Worm (Caenorhabditis elegans): Measurements from ENCODE around the gene pqn-78.
"Not testable (repeated sequence)": the region's sequence is repeated elsewhere in the genome, so short reads cannot be mapped to it uniquely, and the experiment has no call there.

pqn-78 gene

ce11 chrIV:15604194-15604593, 9.4 kb upstream of the pqn-78 start:
- TF ChIP-seq nhr-19 (GFP tag; conservative IDR thresholded peaks at IDR 0.05) (no peak), lin-35 (GFP tag; optimal IDR thresholded peaks at IDR 0.05) (no peak), nhr-90 (tag; optimal IDR thresholded peaks at IDR 0.05; ENCODE audit: poor library complexity) (no peak), mep-1 (tag; optimal IDR thresholded peaks at IDR 0.05) (no peak), unc-86 (tag; optimal IDR thresholded peaks at IDR 0.05) (no peak), lin-15B (tag; optimal IDR thresholded peaks at IDR 0.05) (no peak), ceh-88 (GFP tag; IDR thresholded peaks at IDR 0.05) (no peak), elt-2 (tag; optimal IDR thresholded peaks at IDR 0.05) (no peak), aha-1 (tag; optimal IDR thresholded peaks at IDR 0.05) (no peak), mab-9 (GFP tag; IDR thresholded peaks at IDR 0.05) (no peak), snu-23 (GFP tag; optimal IDR thresholded peaks at IDR 0.05) (no peak)

- no peak for TF ChIP-seq F16B12.6 (tag; optimal IDR thresholded peaks at IDR 0.05)
- TF ChIP-seq elt-2 (tag; optimal IDR thresholded peaks at IDR 0.05), result peak; percentile 2
Observed at ce11 chrIV:15593078-15593477, 1.8 kb downstream of the pqn-78 start.

DNA sequence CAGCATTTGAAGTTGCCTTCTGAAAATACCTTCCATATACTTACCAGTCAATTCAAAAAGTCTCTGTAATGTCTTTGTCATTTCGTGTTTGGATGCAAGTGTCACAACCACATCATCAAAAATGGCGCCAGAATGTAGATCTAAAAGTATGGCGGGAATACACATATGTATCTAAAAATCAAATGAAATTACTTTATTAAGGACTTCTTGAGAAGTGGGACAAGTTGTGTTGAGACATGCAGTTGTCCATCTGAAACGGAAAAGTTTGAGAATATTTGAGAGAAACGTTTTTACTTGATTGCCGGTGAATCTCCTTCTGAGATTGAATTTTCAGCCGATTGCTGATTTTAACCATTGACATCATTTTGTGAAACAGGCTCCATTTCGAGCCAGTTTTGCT, 2.9 kb downstream of the pqn-78 start:
- TF ChIP-seq skn-1 (tag; optimal IDR thresholded peaks at IDR 0.05), result no peak
- no peak for TF ChIP-seq lin-39 (tag; optimal IDR thresholded peaks at IDR 0.05)
- TF ChIP-seq rnt-1 (tag; optimal IDR thresholded peaks at IDR 0.05), result no peak
- TF ChIP-seq sptf-1 (tag; optimal IDR thresholded peaks at IDR 0.05), result no peak
- TF ChIP-seq fkh-10 (GFP tag; optimal IDR thresholded peaks at IDR 0.05), result no peak
- TF ChIP-seq lsy-2 (tag; optimal IDR thresholded peaks at IDR 0.05), result no peak
- no peak for TF ChIP-seq irx-1 (tag; optimal IDR thresholded peaks at IDR 0.05)
- no peak for TF ChIP-seq ztf-11 (tag; optimal IDR thresholded peaks at IDR 0.05)

ce11 chrIV:15590397-15590796, 4.4 kb downstream of the pqn-78 start, which contains the start of gene abu-5:
abu-5 (plus strand) TSS chrIV:15590697.
- TF ChIP-seq nhr-12 (tag; optimal IDR thresholded peaks at IDR 0.05); nhr-19 (GFP tag; conservative IDR thresholded peaks at IDR 0.05); pax-3 (tag; optimal IDR thresholded peaks at IDR 0.05): not testable (repeated sequence)

DNA sequence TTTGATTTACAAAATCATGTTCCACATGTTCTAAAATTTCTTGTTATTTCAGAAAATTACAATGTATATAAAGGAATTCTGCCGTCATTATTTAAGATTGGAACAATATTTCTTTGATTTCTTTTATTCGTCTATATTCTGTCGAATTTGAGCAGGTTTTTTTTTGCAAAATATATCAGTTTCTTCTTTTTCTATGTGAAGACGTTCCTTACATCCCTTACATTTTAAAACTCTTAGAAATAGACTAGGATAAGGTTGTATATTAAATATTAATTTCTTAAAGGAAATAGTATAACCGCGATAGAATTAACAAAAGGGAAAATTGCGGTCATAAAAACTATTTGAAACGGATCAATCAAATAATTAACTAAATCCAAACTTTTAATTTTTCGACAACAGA, 6.0 kb downstream of the pqn-78 start:
- TF ChIP-seq vab-15 (tag; optimal IDR thresholded peaks at IDR 0.05) (no peak), dsc-1 (tag; optimal IDR thresholded peaks at IDR 0.05) (no peak), lir-3 (tag; optimal IDR thresholded peaks at IDR 0.05; ENCODE audit: poor library complexity) (no peak), pax-3 (tag; optimal IDR thresholded peaks at IDR 0.05) (no peak), nhr-85 (tag) (no peak), hlh-17 (GFP tag; optimal IDR thresholded peaks at IDR 0.05; ENCODE audit: borderline replicate concordance) (no peak), skn-1 (tag; optimal IDR thresholded peaks at IDR 0.05) (no peak), egl-13 (tag; optimal IDR thresholded peaks at IDR 0.05) (no peak), nhr-47 (tag; optimal IDR thresholded peaks at IDR 0.05) (no peak), Y116A8C.19 (tag; optimal IDR thresholded peaks at IDR 0.05; ENCODE audit: borderline replicate concordance) (no peak), nhr-20 (tag; optimal IDR thresholded peaks at IDR 0.05) (no peak), snpc-4 (tag; optimal IDR thresholded peaks at IDR 0.05) (no peak), nhr-90 (tag; optimal IDR thresholded peaks at IDR 0.05; ENCODE audit: poor library complexity) (no peak), aly-2 (tag; optimal IDR thresholded peaks at IDR 0.05) (no peak)

DNA sequence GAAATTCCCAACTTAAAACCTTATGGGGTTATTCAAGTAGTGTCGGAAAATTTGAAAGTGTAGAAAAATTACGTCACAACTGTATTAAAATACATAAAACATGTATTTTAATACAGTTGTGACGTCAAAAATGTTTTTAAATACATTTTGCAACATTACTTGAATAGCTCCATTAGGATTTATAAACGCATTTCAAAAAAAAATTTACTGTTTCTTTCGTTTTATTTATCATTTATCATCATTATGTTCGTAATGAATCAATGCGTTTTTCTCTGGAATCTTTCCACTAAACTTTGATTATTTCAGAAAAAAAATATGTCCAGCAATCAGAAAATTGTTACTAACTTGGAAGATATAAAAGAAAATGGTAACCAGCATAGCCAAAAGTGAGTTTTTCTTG, 11.2 kb downstream of the pqn-78 start, which contains the start of gene Y105C5A.508:
Gene Y105C5A.508 (plus strand): TSS at position 301 of the 400 bp plus-strand sequence.
- TF ChIP-seq sptf-1 (tag; optimal IDR thresholded peaks at IDR 0.05), result no peak
- TF ChIP-seq sup-37 (GFP tag; optimal IDR thresholded peaks at IDR 0.05), result no peak
- TF ChIP-seq fkh-10 (GFP tag; optimal IDR thresholded peaks at IDR 0.05), result no peak
- no peak for TF ChIP-seq dpl-1 (GFP tag; optimal IDR thresholded peaks at IDR 0.05)
- TF ChIP-seq zag-1 (tag; optimal IDR thresholded peaks at IDR 0.05), result no peak
- no peak for TF ChIP-seq alr-1 (tag; optimal IDR thresholded peaks at IDR 0.05; ENCODE audit: borderline replicate concordance)
- no peak for TF ChIP-seq ceh-90 (tag; optimal IDR thresholded peaks at IDR 0.05)
- TF ChIP-seq mab-9 (GFP tag; IDR thresholded peaks at IDR 0.05), result no peak
- TF ChIP-seq nhr-84 (tag; optimal IDR thresholded peaks at IDR 0.05), result no peak
- TF ChIP-seq lsy-2 (tag; optimal IDR thresholded peaks at IDR 0.05), result no peak
- TF ChIP-seq lin-14 (GFP tag; optimal IDR thresholded peaks at IDR 0.05), result no peak
- TF ChIP-seq F16B12.6 (tag; optimal IDR thresholded peaks at IDR 0.05), result no peak
- no peak for TF ChIP-seq ces-1 (GFP tag; optimal IDR thresholded peaks at IDR 0.05)
- no peak for TF ChIP-seq nhr-76 (tag; optimal IDR thresholded peaks at IDR 0.05)
